Fruit fly (Drosophila melanogaster) whole organism, embryonic: ENCODE results near the gene CG6094.

Experiments used
- Atf3 ChIP-seq: fragments of 200-800 bp; sonication (Bioruptor generic); optimal IDR thresholded peaks from 3 replicates; lab custom pipeline; 2016; ENCODE audit warnings: missing biosample characterization, missing genetic modification characterization
- Bgb ChIP-seq: fragments of 200-800 bp; sonication (Bioruptor generic); IDR thresholded peaks from 2 replicates; pipeline ENCODE4 v1.3.6; 2022; ENCODE audit warnings: missing biosample characterization, missing genetic modification characterization; ENCODE audit not compliant: partially characterized antibody
- CG10366 ChIP-seq: fragments of 200-800 bp; sonication (Bioruptor generic); IDR thresholded peaks from 2 replicates; pipeline ENCODE4 v1.3.6; 2022; ENCODE audit warnings: missing biosample characterization, missing genetic modification characterization
- CG10959 ChIP-seq: fragments of 200-800 bp; sonication (Bioruptor generic); IDR thresholded peaks from 2 replicates; pipeline ENCODE4 v1.3.6; 2022; ENCODE audit warnings: missing biosample characterization, missing genetic modification characterization
- CG10979 ChIP-seq: fragments of 200-800 bp; sonication (Bioruptor generic); optimal IDR thresholded peaks from 2 replicates; lab custom pipeline; 2018; ENCODE audit warnings: missing biosample characterization, mild to moderate bottlenecking, missing genetic modification characterization, moderate library complexity
- CG13123 ChIP-seq: fragments of 200-800 bp; sonication (Bioruptor generic); optimal IDR thresholded peaks from 2 replicates; lab custom pipeline; 2016; ENCODE audit warnings: missing biosample characterization, missing genetic modification characterization
- CG14050 ChIP-seq: fragments of 200-800 bp; sonication (Bioruptor generic); IDR thresholded peaks from 3 replicates; pipeline ENCODE4 v1.3.6; 2022; ENCODE audit warnings: missing biosample characterization, missing genetic modification characterization
- CG14441 ChIP-seq: fragments of 200-800 bp; sonication (Bioruptor generic); IDR thresholded peaks from 2 replicates; pipeline ENCODE4 v1.3.6; 2022; ENCODE audit warnings: missing biosample characterization, missing genetic modification characterization
- CG14860 ChIP-seq: fragments of 200-800 bp; sonication (Bioruptor generic); IDR thresholded peaks from 3 replicates; pipeline ENCODE4 v1.3.6; 2022; ENCODE audit warnings: missing biosample characterization, missing genetic modification characterization; ENCODE audit not compliant: partially characterized antibody
- CG15514 ChIP-seq: fragments of 200-800 bp; sonication (Bioruptor generic); optimal IDR thresholded peaks from 3 replicates; lab custom pipeline; 2017; ENCODE audit warnings: missing biosample characterization, missing genetic modification characterization, mild to moderate bottlenecking, moderate library complexity, missing genetic modification reagents
- CG16863 ChIP-seq: fragments of 200-800 bp; sonication (Bioruptor generic); optimal IDR thresholded peaks from 3 replicates; lab custom pipeline; 2016; ENCODE audit warnings: missing biosample characterization, missing genetic modification characterization
- CG17829 ChIP-seq: fragments of 200-800 bp; optimal IDR thresholded peaks from 2 replicates; lab custom pipeline; 2019; ENCODE audit warnings: missing biosample characterization, mild to moderate bottlenecking, missing genetic modification characterization, moderate library complexity
- CG32532 ChIP-seq: fragments of 200-800 bp; sonication (Bioruptor generic); IDR thresholded peaks from 2 replicates; pipeline ENCODE4 v1.3.6; 2022; ENCODE audit warnings: missing biosample characterization, missing genetic modification characterization
- CG3281 ChIP-seq: fragments of 200-800 bp; sonication (Bioruptor generic); optimal IDR thresholded peaks from 3 replicates; lab custom pipeline; 2017; ENCODE audit warnings: missing biosample characterization, mild to moderate bottlenecking, missing genetic modification characterization
- CG33213 ChIP-seq: fragments of 200-800 bp; sonication (Bioruptor generic); optimal IDR thresholded peaks from 3 replicates; lab custom pipeline; 2016; ENCODE audit warnings: missing biosample characterization, missing genetic modification characterization
- CG4617 ChIP-seq: fragments of 200-800 bp; sonication (Bioruptor generic); optimal IDR thresholded peaks from 3 replicates; lab custom pipeline; 2016; ENCODE audit warnings: missing biosample characterization, missing genetic modification characterization, borderline replicate concordance
- CG6175 ChIP-seq: fragments of 200-800 bp; sonication (Bioruptor generic); IDR thresholded peaks from 3 replicates; pipeline ENCODE4 v1.3.6; 2022; ENCODE audit warnings: missing biosample characterization, missing genetic modification characterization
- CG6791 ChIP-seq: fragments of 200-800 bp; sonication (Bioruptor generic); IDR thresholded peaks from 3 replicates; pipeline ENCODE4 v1.3.6; 2022; ENCODE audit warnings: missing biosample characterization, missing genetic modification characterization; ENCODE audit not compliant: partially characterized antibody
- CG9817 ChIP-seq: fragments of 200-800 bp; sonication (Bioruptor generic); optimal IDR thresholded peaks from 2 replicates; lab custom pipeline; 2018; ENCODE audit warnings: missing biosample characterization, mild to moderate bottlenecking, missing genetic modification characterization, moderate library complexity
- Chrac-16 ChIP-seq: fragments of 200-800 bp; sonication (Bioruptor generic); optimal IDR thresholded peaks from 3 replicates; lab custom pipeline; 2016; ENCODE audit warnings: missing biosample characterization, missing genetic modification characterization
- Dbx ChIP-seq: fragments of 200-800 bp; sonication (Bioruptor generic); IDR thresholded peaks from 3 replicates; pipeline ENCODE4 v1.3.6; 2022; ENCODE audit warnings: missing biosample characterization, missing genetic modification characterization
- HLH54F ChIP-seq: fragments of 200-800 bp; sonication (Bioruptor generic); optimal IDR thresholded peaks from 3 replicates; lab custom pipeline; 2016; ENCODE audit warnings: missing biosample characterization, missing genetic modification characterization
- Hsf ChIP-seq: fragments of 200-800 bp; sonication (Bioruptor generic); optimal IDR thresholded peaks from 3 replicates; lab custom pipeline; 2016; ENCODE audit warnings: missing biosample characterization, missing genetic modification characterization
- Max ChIP-seq: fragments of 200-800 bp; sonication (Bioruptor generic); optimal IDR thresholded peaks from 2 replicates; lab custom pipeline; 2016; ENCODE audit warnings: missing biosample characterization, mild to moderate bottlenecking, missing genetic modification characterization
- NK7.1 ChIP-seq: fragments of 200-800 bp; sonication (Bioruptor generic); optimal IDR thresholded peaks from 3 replicates; lab custom pipeline; 2016; ENCODE audit warnings: missing biosample characterization, missing genetic modification characterization
- Pdp1 ChIP-seq, 2 experiments: fragments of 200-800 bp; sonication (Bioruptor generic); optimal IDR thresholded peaks; 3 replicates each; lab custom pipeline; 2016; ENCODE audit warnings: missing biosample characterization in 2 of 2, missing genetic modification characterization in 2 of 2, mild to moderate bottlenecking in 1 of 2, moderate library complexity in 1 of 2
- Rx ChIP-seq: fragments of 200-800 bp; sonication (Bioruptor generic); IDR thresholded peaks from 2 replicates; pipeline ENCODE4 v1.3.6; 2022; ENCODE audit warnings: missing biosample characterization, missing genetic modification characterization
- Scr ChIP-seq: fragments of 200-800 bp; sonication (Bioruptor generic); IDR thresholded peaks from 2 replicates; pipeline ENCODE4 v1.3.6; 2022; ENCODE audit warnings: missing biosample characterization, missing genetic modification characterization; ENCODE audit not compliant: partially characterized antibody
- Sry-δ ChIP-seq: fragments of 200-800 bp; sonication (Bioruptor generic); optimal IDR thresholded peaks from 2 replicates; lab custom pipeline; 2016; ENCODE audit warnings: missing biosample characterization, missing genetic modification characterization
- al ChIP-seq: fragments of 200-800 bp; sonication (Bioruptor generic); IDR thresholded peaks from 2 replicates; pipeline ENCODE4 v1.3.6; 2022; ENCODE audit warnings: missing biosample characterization, missing genetic modification characterization
- crol ChIP-seq: fragments of 200-800 bp; sonication (Bioruptor generic); IDR thresholded peaks from 2 replicates; pipeline ENCODE4 v1.3.6; 2022; ENCODE audit warnings: missing biosample characterization, missing genetic modification characterization
- mam ChIP-seq: fragments of 200-800 bp; sonication (Bioruptor generic); optimal IDR thresholded peaks from 3 replicates; lab custom pipeline; 2016; ENCODE audit warnings: missing biosample characterization, missing genetic modification characterization
- nmo ChIP-seq: fragments of 200-800 bp; sonication (Bioruptor generic); optimal IDR thresholded peaks from 2 replicates; lab custom pipeline; 2018; ENCODE audit warnings: missing biosample characterization, mild to moderate bottlenecking, missing genetic modification characterization, moderate library complexity
- onecut ChIP-seq: fragments of 200-800 bp; sonication (Bioruptor generic); IDR thresholded peaks from 2 replicates; pipeline ENCODE4 v1.3.6; 2022; ENCODE audit warnings: missing biosample characterization, missing genetic modification characterization
- pan ChIP-seq, 4 experiments: fragments of >200 bp in 3 of 4; fragments of 200-800 bp in 1 of 4; sonication (Bioruptor generic) in 1 of 4; optimal IDR thresholded peaks in 3 of 4; IDR thresholded peaks in 1 of 4; 2 replicates each; pipeline versions ENCODE4 v1.3.6 to Lab custom; 2017 to 2022; ENCODE audit warnings: missing biosample characterization in 2 of 4, missing genetic modification characterization in 2 of 4, mixed read lengths in 1 of 4
- pfk ChIP-seq: fragments of 200-800 bp; sonication (Bioruptor generic); optimal IDR thresholded peaks from 2 replicates; lab custom pipeline; 2018; ENCODE audit warnings: missing biosample characterization, mild to moderate bottlenecking, missing genetic modification characterization, moderate library complexity
- phol ChIP-seq: fragments of 200-800 bp; sonication (Bioruptor generic); optimal IDR thresholded peaks from 3 replicates; lab custom pipeline; 2018; ENCODE audit warnings: missing biosample characterization, mild to moderate bottlenecking, missing genetic modification characterization, moderate library complexity
- prd ChIP-seq, 3 experiments: fragments of >200 bp in 2 of 3; fragments of 200-800 bp in 1 of 3; sonication (Bioruptor generic) in 1 of 3; optimal IDR thresholded peaks in 2 of 3; IDR thresholded peaks in 1 of 3; 2 replicates in 2 of 3; 3 replicates in 1 of 3; pipeline versions ENCODE4 v1.3.6 to Lab custom; 2017 to 2022; ENCODE audit warnings: missing biosample characterization in 1 of 3, missing genetic modification characterization in 1 of 3
- pum ChIP-seq: fragments of 200-800 bp; sonication (Bioruptor generic); optimal IDR thresholded peaks from 2 replicates; lab custom pipeline; 2016; ENCODE audit warnings: missing biosample characterization, missing genetic modification characterization
- sc ChIP-seq, 3 experiments: fragments of >200 bp in 2 of 3; fragments of 200-800 bp in 1 of 3; sonication (Bioruptor generic) in 1 of 3; optimal IDR thresholded peaks; 2 replicates in 2 of 3; 3 replicates in 1 of 3; lab custom pipeline; 2017; ENCODE audit warnings: mild to moderate bottlenecking in 1 of 3, missing biosample characterization in 1 of 3, missing genetic modification characterization in 1 of 3, missing genetic modification reagents in 1 of 3
- sd ChIP-seq: fragments of 200-800 bp; sonication (Bioruptor generic); optimal IDR thresholded peaks from 3 replicates; lab custom pipeline; 2018; ENCODE audit warnings: missing biosample characterization, mild to moderate bottlenecking, missing genetic modification characterization, moderate library complexity
- tll ChIP-seq, 2 experiments: fragments of 200-800 bp in 1 of 2; fragments of >200 bp in 1 of 2; sonication (Bioruptor generic) in 1 of 2; optimal IDR thresholded peaks; 2 replicates each; lab custom pipeline; 2017 to 2019; ENCODE audit warnings: missing biosample characterization in 2 of 2, missing genetic modification characterization in 2 of 2, mild to moderate bottlenecking in 1 of 2, moderate library complexity in 1 of 2
- tup ChIP-seq: fragments of 200-800 bp; sonication (Bioruptor generic); optimal IDR thresholded peaks from 2 replicates; lab custom pipeline; 2016; ENCODE audit warnings: missing biosample characterization, mild to moderate bottlenecking, missing genetic modification characterization, moderate library complexity
- unc-4 ChIP-seq: fragments of 200-800 bp; sonication (Bioruptor generic); IDR thresholded peaks from 2 replicates; pipeline ENCODE4 v1.3.6; 2022; ENCODE audit warnings: missing biosample characterization, missing genetic modification characterization; ENCODE audit not compliant: partially characterized antibody
- usp ChIP-seq: fragments of >200 bp; optimal IDR thresholded peaks from 2 replicates; lab custom pipeline; 2017; ENCODE audit warnings: missing biosample characterization, missing genetic modification characterization
- wek ChIP-seq: fragments of 200-800 bp; sonication (Bioruptor generic); optimal IDR thresholded peaks from 3 replicates; lab custom pipeline; 2018; ENCODE audit warnings: missing biosample characterization, mild to moderate bottlenecking, missing genetic modification characterization, moderate library complexity

Gene CG6094

dm6 chr2L:10488484-10489223 lies 18.2 kb upstream of the CG6094 start, which contains the start of the genes Cog4 and CG6144 (continued):
- peak; percentile 14 for TF ChIP-seq CG10979 (tag; lab: Kevin White, UChicago)
- peak in 1 of 2 experiments; percentile 78 for TF ChIP-seq tll (GFP tag; optimal IDR thresholded peaks at IDR 0.05; lab: Kevin White, UChicago)
- TF ChIP-seq CG16863: peak; percentile 21
- peak; percentile 48 for TF ChIP-seq mam (GFP tag; lab: Kevin White, UChicago)
- peak; percentile 56 for TF ChIP-seq pum (GFP tag; lab: Kevin White, UChicago)
- no peak for TF ChIP-seq Atf3 (GFP tag; lab: Kevin White, UChicago)
- peak; percentile 87 for TF ChIP-seq Sry-δ (GFP tag; lab: Kevin White, UChicago)
- 0 out of 2 replicates have a peak, but pooled peaks have one; percentile 17 for TF ChIP-seq al
- no peak for TF ChIP-seq CG3281 (GFP tag; lab: Kevin White, UChicago)
- TF ChIP-seq CG33213 (GFP tag; lab: Kevin White, UChicago): no peak
- no peak for TF ChIP-seq Chrac-16 (GFP tag; lab: Kevin White, UChicago)
- peak; percentile 13; the same call in 1 of the 2 replicates for TF ChIP-seq CG10366 (GFP tag; lab: Robert Waterston, UW)
- TF ChIP-seq CG14441 (GFP tag; lab: Robert Waterston, UW): peak; percentile 19; the same call in 1 of the 2 replicates
- no peak for TF ChIP-seq CG14050
- TF ChIP-seq CG4617 (GFP tag; lab: Kevin White, UChicago): peak; percentile 55
- no peak for TF ChIP-seq CG13123 (GFP tag; lab: Kevin White, UChicago)
- no peak for TF ChIP-seq CG10959
- TF ChIP-seq CG6175 (GFP tag; lab: Robert Waterston, UW): no peak
- TF ChIP-seq nmo (GFP tag; lab: Kevin White, UChicago): peak; percentile 83
- TF ChIP-seq tup (GFP tag; lab: Kevin White, UChicago): no peak
- no peak for TF ChIP-seq pan (optimal IDR thresholded peaks at IDR 0.05; lab: Kevin White, UChicago)
- peak in 1 of 2 experiments; percentile 34 for TF ChIP-seq pan (GFP tag; optimal IDR thresholded peaks at IDR 0.05 in 1 of 2, IDR thresholded peaks at IDR 0.05 in 1 of 2)
- no peak for TF ChIP-seq Rx (GFP tag; lab: Robert Waterston, UW)
- peak; percentile 77 for TF ChIP-seq CG6791 (GFP tag; lab: Robert Waterston, UW)
- peak; percentile 48 for TF ChIP-seq phol
- peak; percentile 72 for TF ChIP-seq Bgb
- TF ChIP-seq Hsf (GFP tag; lab: Kevin White, UChicago): peak; percentile 29
- TF ChIP-seq CG14860: peak; percentile 53; the same call in 2 of the 3 replicates
- TF ChIP-seq onecut: peak; percentile 91
- peak; percentile 83 for TF ChIP-seq unc-4 (GFP tag; lab: Robert Waterston, UW)
- TF ChIP-seq sc (optimal IDR thresholded peaks at IDR 0.05; lab: Kevin White, UChicago): no peak
- TF ChIP-seq sc (GFP tag; optimal IDR thresholded peaks at IDR 0.05; lab: Kevin White, UChicago): no peak
- TF ChIP-seq sd: peak; percentile 97
- TF ChIP-seq CG32532 (GFP tag; lab: Robert Waterston, UW): peak; percentile 21; the same call in 1 of the 2 replicates
- no peak for TF ChIP-seq CG9817 (tag; lab: Kevin White, UChicago)
- peak in 1 of 2 experiments; percentile 22 for TF ChIP-seq Pdp1 (GFP tag; optimal IDR thresholded peaks at IDR 0.05; lab: Kevin White, UChicago)
- TF ChIP-seq NK7.1: no peak
- peak; percentile 27 for TF ChIP-seq Max (GFP tag; lab: Kevin White, UChicago)
- TF ChIP-seq usp: no peak
- no peak for TF ChIP-seq wek (GFP tag; lab: Kevin White, UChicago)
- no peak for TF ChIP-seq HLH54F (GFP tag; lab: Kevin White, UChicago)
- no peak for TF ChIP-seq prd (optimal IDR thresholded peaks at IDR 0.05; lab: Kevin White, UChicago)
- TF ChIP-seq prd (GFP tag; IDR thresholded peaks at IDR 0.05; lab: Robert Waterston, UW): peak; percentile 48; the same call in 2 of the 3 replicates
- peak; percentile 27 for TF ChIP-seq CG17829 (tag; lab: Kevin White, UChicago)
- no peak for TF ChIP-seq pfk (GFP tag; lab: Kevin White, UChicago)
- TF ChIP-seq CG15514 (GFP tag; lab: Kevin White, UChicago): peak; percentile 56
- peak; percentile 68; the same call in 2 of the 3 replicates for TF ChIP-seq Dbx (GFP tag; lab: Robert Waterston, UW)
- TF ChIP-seq crol (GFP tag; lab: Robert Waterston, UW): no peak
- peak; percentile 82 for TF ChIP-seq Scr
